Fruit fly (Drosophila melanogaster): ENCODE data around the gene pins.

The pins gene

dm6 chr3R:27605534-27606250, 23.1 kb downstream of the pins start (continued):
- no peak for TF ChIP-seq Oli (tag; optimal IDR thresholded peaks at IDR 0.05)
- TF ChIP-seq CG3407 (GFP tag; optimal IDR thresholded peaks at IDR 0.05) = no peak
- TF ChIP-seq GATAe (GFP tag; conservative IDR thresholded peaks at IDR 0.05) = peak; percentile 34; the same call in 1 of the 2 replicates
- TF ChIP-seq Doc3 (GFP tag; IDR thresholded peaks at IDR 0.05; ENCODE audit: partially characterized antibody) = no peak
- no peak for TF ChIP-seq vvl (GFP tag; IDR thresholded peaks at IDR 0.05)
- TF ChIP-seq Abd-B (GFP tag; optimal IDR thresholded peaks at IDR 0.05) = no peak
- no peak for TF ChIP-seq zfh1 (GFP tag; IDR thresholded peaks at IDR 0.05)
- no peak for TF ChIP-seq Adf1 (GFP tag; IDR thresholded peaks at IDR 0.05)
- TF ChIP-seq pan (optimal IDR thresholded peaks at IDR 0.05) = no peak
- no peak for TF ChIP-seq pan (GFP tag; optimal IDR thresholded peaks at IDR 0.05 in 1 of 2, IDR thresholded peaks at IDR 0.05 in 1 of 2)
- TF ChIP-seq cg (GFP tag; optimal IDR thresholded peaks at IDR 0.05) = no peak
- no peak for TF ChIP-seq dati (GFP tag; IDR thresholded peaks at IDR 0.05)
- TF ChIP-seq chm (GFP tag; IDR thresholded peaks at IDR 0.05) = no peak
- TF ChIP-seq CG4730 (GFP tag; IDR thresholded peaks at IDR 0.05) = no peak
- TF ChIP-seq onecut (GFP tag; IDR thresholded peaks at IDR 0.05) = no peak
- TF ChIP-seq nau (GFP tag; optimal IDR thresholded peaks at IDR 0.05) = no peak
- no peak for TF ChIP-seq Oaz (GFP tag; IDR thresholded peaks at IDR 0.05)
- no peak for TF ChIP-seq tx (GFP tag; optimal IDR thresholded peaks at IDR 0.05)
- peak; percentile 96 for TF ChIP-seq sd (tag; optimal IDR thresholded peaks at IDR 0.05)
- no peak for TF ChIP-seq Fer3 (tag; optimal IDR thresholded peaks at IDR 0.05)
- peak; percentile 3 for TF ChIP-seq Max (GFP tag; optimal IDR thresholded peaks at IDR 0.05)
- TF ChIP-seq gem (tag; optimal IDR thresholded peaks at IDR 0.05) = peak; percentile 33
- TF ChIP-seq CG18011 (GFP tag; optimal IDR thresholded peaks at IDR 0.05) = no peak
- no peak for TF ChIP-seq pfk (GFP tag; optimal IDR thresholded peaks at IDR 0.05)
- no peak for TF ChIP-seq E2f2 (GFP tag; IDR thresholded peaks at IDR 0.05)
- TF ChIP-seq Dad (GFP tag; optimal IDR thresholded peaks at IDR 0.05) = no peak
- TF ChIP-seq CG7357 (GFP tag; IDR thresholded peaks at IDR 0.05) = no peak
- no peak for TF ChIP-seq sima (GFP tag; optimal IDR thresholded peaks at IDR 0.05)
- TF ChIP-seq gro (GFP tag; optimal IDR thresholded peaks at IDR 0.05) = no peak
- TF ChIP-seq CG14860 (GFP tag; IDR thresholded peaks at IDR 0.05; ENCODE audit: partially characterized antibody) = no peak
- TF ChIP-seq sna (GFP tag; IDR thresholded peaks at IDR 0.05; ENCODE audit: partially characterized antibody) = 0 out of 2 replicates have a peak, but pooled peaks have one; percentile 40
- no peak for TF ChIP-seq CG11695 (GFP tag; IDR thresholded peaks at IDR 0.05)
- no peak for TF ChIP-seq CG17829 (tag; optimal IDR thresholded peaks at IDR 0.05)
- no peak for TF ChIP-seq CG14441 (GFP tag; IDR thresholded peaks at IDR 0.05)
- no peak for TF ChIP-seq Side (GFP tag; optimal IDR thresholded peaks at IDR 0.05)
- peak in 1 of 2 experiments; percentile 9 for TF ChIP-seq bsh (GFP tag; optimal IDR thresholded peaks at IDR 0.05)
- no peak for TF ChIP-seq CG6683 (GFP tag; optimal IDR thresholded peaks at IDR 0.05)
- TF ChIP-seq Hr78 (GFP tag; optimal IDR thresholded peaks at IDR 0.05) = peak in 1 of 2 experiments; percentile 55
- no peak for TF ChIP-seq dm (GFP tag; optimal IDR thresholded peaks at IDR 0.05)
- TF ChIP-seq CG1792 (GFP tag; optimal IDR thresholded peaks at IDR 0.05) = no peak
- TF ChIP-seq CG10654 (GFP tag; optimal IDR thresholded peaks at IDR 0.05) = no peak
- no peak for TF ChIP-seq Dbx (GFP tag; IDR thresholded peaks at IDR 0.05)
- TF ChIP-seq CG15011 (GFP tag; optimal IDR thresholded peaks at IDR 0.05) = peak; percentile 0
- TF ChIP-seq CrebB (tag; optimal IDR thresholded peaks at IDR 0.05) = no peak
- no peak for TF ChIP-seq Dek (tag; optimal IDR thresholded peaks at IDR 0.05)
- no peak for TF ChIP-seq Bdp1 (GFP tag; optimal IDR thresholded peaks at IDR 0.05)
- TF ChIP-seq TFAM (GFP tag; optimal IDR thresholded peaks at IDR 0.05) = no peak
- no peak for TF ChIP-seq luna (GFP tag; optimal IDR thresholded peaks at IDR 0.05)
- TF ChIP-seq CG4854 (GFP tag; optimal IDR thresholded peaks at IDR 0.05) = no peak
- TF ChIP-seq cwo (GFP tag; optimal IDR thresholded peaks at IDR 0.05) = peak; percentile 48

Data from whole organism, embryonic.